Fruit fly (Drosophila melanogaster) S2 (cell line): ENCODE data around the gene CG34056.

ENCODE experiments used
- CG8478 ChIP-seq: fragments of >200 bp; optimal IDR thresholded peaks from 2 replicates; lab custom pipeline; 2018
- CTCF ChIP-seq, 2 experiments: fragments of >200 bp; optimal IDR thresholded peaks; 2 replicates each; lab custom pipeline; 2018

- peak; percentile 85 to 87 for TF ChIP-seq CTCF (optimal IDR thresholded peaks at IDR 0.05; lab: Kevin White, UChicago)
- no peak for TF ChIP-seq CG8478 (lab: Kevin White, UChicago)
Observed at dm6 chr3L:857063-858015, 38.4 kb upstream of the CG34056 start, which contains the start of gene dpr20.
